Worm (Caenorhabditis elegans) whole organism, late embryonic: ENCODE measurements around the gene K03A11.6.

Source experiments
- ama-1 ChIP-seq: fragments of 150-350 bp; optimal IDR thresholded peaks from 2 replicates; lab custom pipeline; 2014
- fkh-10 ChIP-seq: fragments of 150-350 bp; optimal IDR thresholded peaks from 2 replicates; lab custom pipeline; 2014; ENCODE audit warnings: missing biosample characterization, missing genetic modification reagents, missing genetic modification characterization
- lin-11 ChIP-seq: fragments of 200-800 bp; sonication (Bioruptor generic); optimal IDR thresholded peaks from 2 replicates; lab custom pipeline; 2018; ENCODE audit warnings: mild to moderate bottlenecking, missing genetic modification characterization, missing compliant biosample characterization

- no peak for TF ChIP-seq fkh-10 (GFP tag; lab: Kevin White, UChicago)
- TF ChIP-seq lin-11 (tag; lab: Kevin White, UChicago) = no peak
- no peak for TF ChIP-seq ama-1 (lab: Kevin White, UChicago)
These were observed 5.7 kb downstream of the K03A11.6 start for ce11 chrX:13061366-13061765.
